Worm (Caenorhabditis elegans) whole organism, early embryonic: ENCODE measurements around the gene gtf-2E1.

Experiments
- B0310.2 ChIP-seq: sonication (generic microtip); optimal IDR thresholded peaks from 2 replicates; lab custom pipeline; 2016; ENCODE audit warnings: mild to moderate bottlenecking, missing genetic modification characterization, missing compliant biosample characterization
- aly-1 ChIP-seq: sonication (generic microtip); optimal IDR thresholded peaks from 2 replicates; lab custom pipeline; 2016; ENCODE audit warnings: missing genetic modification characterization, missing compliant biosample characterization
- ama-1 ChIP-seq: fragments of 150-350 bp; optimal IDR thresholded peaks from 2 replicates; lab custom pipeline; 2014
- hmbx-1 ChIP-seq: sonication (generic microtip); optimal IDR thresholded peaks from 2 replicates; lab custom pipeline; 2016; ENCODE audit warnings: mild to moderate bottlenecking, missing genetic modification characterization, missing compliant biosample characterization
- hmg-4 ChIP-seq: fragments of 200-800 bp; sonication (Bioruptor generic); optimal IDR thresholded peaks from 2 replicates; lab custom pipeline; 2018; ENCODE audit warnings: mild to moderate bottlenecking, missing genetic modification characterization, missing compliant biosample characterization
- hnd-1 ChIP-seq: sonication (generic microtip); optimal IDR thresholded peaks from 2 replicates; lab custom pipeline; 2016; ENCODE audit warnings: missing genetic modification characterization, missing compliant biosample characterization
- scrt-1 ChIP-seq: fragments of 200-800 bp; sonication (Bioruptor generic); IDR thresholded peaks from 2 replicates; pipeline ENCODE4 v1.3.6; 2022; ENCODE audit warnings: missing genetic modification characterization, missing compliant biosample characterization
- sea-1 ChIP-seq: fragments of 200-800 bp; sonication (Bioruptor generic); conservative IDR thresholded peaks from 2 replicates; pipeline ENCODE4 v1.3.6; 2022; ENCODE audit warnings: missing genetic modification characterization, missing compliant biosample characterization
- tbx-11 ChIP-seq: fragments of 200-800 bp; sonication (Bioruptor generic); IDR thresholded peaks from 2 replicates; pipeline ENCODE4 v1.3.6; 2022; ENCODE audit warnings: missing genetic modification characterization, missing compliant biosample characterization
- tra-4 ChIP-seq: sonication (generic microtip); optimal IDR thresholded peaks from 2 replicates; lab custom pipeline; 2017; ENCODE audit warnings: missing genetic modification characterization, missing compliant biosample characterization

DNA sequence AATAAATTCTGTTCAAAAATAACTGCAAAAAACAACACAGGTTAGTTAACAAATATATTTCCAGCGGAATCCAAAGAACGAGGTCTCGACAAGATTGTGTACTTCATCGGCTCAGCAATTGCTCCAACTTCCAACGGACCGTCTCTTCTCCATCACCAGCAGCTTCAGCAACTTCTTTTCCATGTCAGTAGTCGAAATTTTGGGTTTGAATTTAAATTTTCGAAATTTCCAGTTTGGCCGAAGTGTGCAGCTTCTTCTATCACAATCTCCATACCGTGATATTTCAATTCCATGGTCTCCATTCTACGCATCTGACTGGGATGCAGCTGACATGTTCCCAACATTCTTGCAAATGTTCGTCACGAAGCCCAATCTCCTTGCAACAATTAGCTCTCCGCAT, 1.7 kb upstream of the gtf-2E1 start:
- TF ChIP-seq hmbx-1 (no peak), hmg-4 (GFP tag; lab: Kevin White, UChicago) (no peak), ama-1 (lab: Kevin White, UChicago) (no peak), hnd-1 (no peak), scrt-1 (GFP tag; lab: Robert Waterston, UW) (no peak), tbx-11 (GFP tag; lab: Robert Waterston, UW) (no peak), B0310.2 (tag; lab: Kevin White, UChicago) (no peak), sea-1 (GFP tag; lab: Robert Waterston, UW) (no peak), aly-1 (tag; lab: Kevin White, UChicago) (no peak), tra-4 (tag; lab: Kevin White, UChicago) (no peak)
